Fruit fly (Drosophila melanogaster) whole organism, embryonic: Measurements from ENCODE around the gene CG11842.

Experiments used
- ATbp ChIP-seq: fragments of 200-800 bp; sonication (Bioruptor generic); optimal IDR thresholded peaks from 2 replicates; lab custom pipeline; 2017; ENCODE audit warnings: missing biosample characterization, mild to moderate bottlenecking, missing genetic modification characterization, missing genetic modification reagents
- Adf1 ChIP-seq: fragments of 200-800 bp; sonication (Bioruptor generic); IDR thresholded peaks from 2 replicates; pipeline ENCODE4 v1.3.6; 2022; ENCODE audit warnings: missing biosample characterization, missing genetic modification characterization
- BEAF-32 ChIP-seq: fragments of 200-800 bp; sonication (Bioruptor generic); optimal IDR thresholded peaks from 3 replicates; lab custom pipeline; 2017; ENCODE audit warnings: missing biosample characterization, missing genetic modification characterization, mild to moderate bottlenecking, moderate library complexity, missing genetic modification reagents
- CG10274 ChIP-seq: fragments of 200-800 bp; sonication (Bioruptor generic); optimal IDR thresholded peaks from 3 replicates; lab custom pipeline; 2017; ENCODE audit warnings: missing biosample characterization, mild to moderate bottlenecking, missing genetic modification characterization
- CG10431 ChIP-seq: fragments of 200-800 bp; sonication (Bioruptor generic); optimal IDR thresholded peaks from 3 replicates; lab custom pipeline; 2018; ENCODE audit warnings: missing biosample characterization, mild to moderate bottlenecking, missing genetic modification characterization
- CG12071 ChIP-seq: fragments of 200-800 bp; sonication (Bioruptor generic); optimal IDR thresholded peaks from 3 replicates; lab custom pipeline; 2018; ENCODE audit warnings: missing biosample characterization, mild to moderate bottlenecking, missing genetic modification characterization
- CG13424 ChIP-seq: fragments of 200-800 bp; sonication (Bioruptor generic); optimal IDR thresholded peaks from 2 replicates; lab custom pipeline; 2019; ENCODE audit warnings: missing biosample characterization, mild to moderate bottlenecking, missing genetic modification characterization, moderate library complexity
- CG14014 ChIP-seq: fragments of 200-800 bp; sonication (Bioruptor generic); IDR thresholded peaks from 2 replicates; pipeline ENCODE4 v1.3.6; 2022; ENCODE audit warnings: missing biosample characterization, missing genetic modification characterization
- CG1647 ChIP-seq: fragments of 200-800 bp; sonication (Bioruptor generic); optimal IDR thresholded peaks from 3 replicates; lab custom pipeline; 2016; ENCODE audit warnings: missing biosample characterization, missing genetic modification characterization
- CG16815 ChIP-seq: fragments of 200-800 bp; sonication (Bioruptor generic); optimal IDR thresholded peaks from 3 replicates; lab custom pipeline; 2017; ENCODE audit warnings: missing biosample characterization, mild to moderate bottlenecking, missing genetic modification characterization
- CG2875 ChIP-seq: fragments of 200-800 bp; sonication (Bioruptor generic); optimal IDR thresholded peaks from 2 replicates; lab custom pipeline; 2017; ENCODE audit warnings: missing biosample characterization, mild to moderate bottlenecking, missing genetic modification characterization, missing genetic modification reagents
- CG30020 ChIP-seq: fragments of 200-800 bp; optimal IDR thresholded peaks from 2 replicates; lab custom pipeline; 2019; ENCODE audit warnings: missing biosample characterization, mild to moderate bottlenecking, missing genetic modification characterization, moderate library complexity
- CG32767 ChIP-seq: fragments of 200-800 bp; sonication (Bioruptor generic); IDR thresholded peaks from 2 replicates; pipeline ENCODE4 v1.3.6; 2022; ENCODE audit warnings: missing biosample characterization, missing genetic modification characterization
- CG34422 ChIP-seq: fragments of 200-800 bp; sonication (Bioruptor generic); IDR thresholded peaks from 3 replicates; pipeline ENCODE4 v1.3.6; 2022; ENCODE audit warnings: missing biosample characterization, missing genetic modification characterization
- CG4282 ChIP-seq: fragments of 200-800 bp; sonication (Bioruptor generic); optimal IDR thresholded peaks from 2 replicates; lab custom pipeline; 2016; ENCODE audit warnings: missing biosample characterization, missing genetic modification characterization
- CG5245 ChIP-seq: fragments of 200-800 bp; sonication (Bioruptor generic); optimal IDR thresholded peaks from 3 replicates; lab custom pipeline; 2016; ENCODE audit warnings: missing biosample characterization, missing genetic modification characterization
- CG6683 ChIP-seq: fragments of 200-800 bp; sonication (Bioruptor generic); optimal IDR thresholded peaks from 2 replicates; lab custom pipeline; 2017; ENCODE audit warnings: missing biosample characterization, mild to moderate bottlenecking, missing genetic modification characterization, missing genetic modification reagents
- CG8281 ChIP-seq: fragments of 200-800 bp; sonication (Bioruptor generic); optimal IDR thresholded peaks from 2 replicates; lab custom pipeline; 2018; ENCODE audit warnings: missing biosample characterization, mild to moderate bottlenecking, missing genetic modification characterization, moderate library complexity
- CG8924 ChIP-seq: fragments of 200-800 bp; optimal IDR thresholded peaks from 3 replicates; lab custom pipeline; 2019; ENCODE audit warnings: missing biosample characterization, mild to moderate bottlenecking, missing genetic modification characterization, moderate library complexity
- CTCF ChIP-seq: fragments of 200-800 bp; sonication (Bioruptor generic); optimal IDR thresholded peaks from 2 replicates; lab custom pipeline; 2017; ENCODE audit warnings: missing biosample characterization, mild to moderate bottlenecking, missing genetic modification characterization, moderate library complexity
- Camta ChIP-seq: fragments of 200-800 bp; sonication (Bioruptor generic); optimal IDR thresholded peaks from 2 replicates; lab custom pipeline; 2016; ENCODE audit warnings: missing biosample characterization, missing genetic modification characterization
- Chrac-16 ChIP-seq: fragments of 200-800 bp; sonication (Bioruptor generic); optimal IDR thresholded peaks from 3 replicates; lab custom pipeline; 2016; ENCODE audit warnings: missing biosample characterization, missing genetic modification characterization
- Deaf1 ChIP-seq: fragments of 200-800 bp; optimal IDR thresholded peaks from 3 replicates; lab custom pipeline; 2019; ENCODE audit warnings: missing biosample characterization, mild to moderate bottlenecking, missing genetic modification characterization, moderate library complexity
- E2f2 ChIP-seq: fragments of 200-800 bp; sonication (Bioruptor generic); IDR thresholded peaks from 2 replicates; pipeline ENCODE4 v1.3.6; 2022; ENCODE audit warnings: missing biosample characterization, missing genetic modification characterization
- Fer3 ChIP-seq: fragments of 200-800 bp; sonication (Bioruptor generic); optimal IDR thresholded peaks from 2 replicates; lab custom pipeline; 2018; ENCODE audit warnings: missing biosample characterization, mild to moderate bottlenecking, missing genetic modification characterization, moderate library complexity
- HLH4C ChIP-seq: fragments of 200-800 bp; sonication (Bioruptor generic); IDR thresholded peaks from 3 replicates; pipeline ENCODE4 v1.3.6; 2022; ENCODE audit warnings: missing biosample characterization, missing genetic modification characterization; ENCODE audit not compliant: partially characterized antibody
- Max ChIP-seq: fragments of 200-800 bp; sonication (Bioruptor generic); optimal IDR thresholded peaks from 2 replicates; lab custom pipeline; 2016; ENCODE audit warnings: missing biosample characterization, mild to moderate bottlenecking, missing genetic modification characterization
- PHDP ChIP-seq: fragments of 200-800 bp; sonication (Bioruptor generic); optimal IDR thresholded peaks from 3 replicates; lab custom pipeline; 2018; ENCODE audit warnings: missing biosample characterization, mild to moderate bottlenecking, missing genetic modification characterization, moderate library complexity
- Sin3A ChIP-seq: fragments of >200 bp; optimal IDR thresholded peaks from 2 replicates; lab custom pipeline; 2018
- Tbp ChIP-seq: fragments of >200 bp; optimal IDR thresholded peaks from 2 replicates; lab custom pipeline; 2018; ENCODE audit warnings: missing biosample characterization, missing genetic modification characterization
- YL-1 ChIP-seq: fragments of 200-800 bp; sonication (Bioruptor generic); optimal IDR thresholded peaks from 3 replicates; lab custom pipeline; 2017; ENCODE audit warnings: missing biosample characterization, mild to moderate bottlenecking, missing genetic modification characterization
- caup ChIP-seq: fragments of 200-800 bp; sonication (Bioruptor generic); optimal IDR thresholded peaks from 3 replicates; lab custom pipeline; 2017; ENCODE audit warnings: missing biosample characterization, mild to moderate bottlenecking, missing genetic modification characterization, moderate library complexity; ENCODE audit not compliant: severe bottlenecking
- chif ChIP-seq, 2 experiments: fragments of 200-800 bp; sonication (Bioruptor generic); optimal IDR thresholded peaks; 3 replicates each; lab custom pipeline; 2016; ENCODE audit warnings: missing biosample characterization in 2 of 2, missing genetic modification characterization in 2 of 2
- crc ChIP-seq: fragments of 200-800 bp; sonication (Bioruptor generic); optimal IDR thresholded peaks from 2 replicates; lab custom pipeline; 2016; ENCODE audit warnings: missing biosample characterization, missing genetic modification characterization
- exex ChIP-seq: fragments of 200-800 bp; sonication (Bioruptor generic); optimal IDR thresholded peaks from 4 replicates; lab custom pipeline; 2018; ENCODE audit warnings: missing biosample characterization, mild to moderate bottlenecking, missing genetic modification characterization, moderate library complexity
- gro ChIP-seq: fragments of 200-800 bp; sonication (Bioruptor generic); optimal IDR thresholded peaks from 2 replicates; lab custom pipeline; 2016; ENCODE audit warnings: missing biosample characterization, missing genetic modification characterization
- h ChIP-seq: fragments of >200 bp; optimal IDR thresholded peaks from 2 replicates; lab custom pipeline; 2017
- ham ChIP-seq: fragments of 200-800 bp; sonication (Bioruptor generic); IDR thresholded peaks from 2 replicates; pipeline ENCODE4 v1.3.6; 2022; ENCODE audit warnings: missing biosample characterization, missing genetic modification characterization
- hth ChIP-seq: fragments of >200 bp; optimal IDR thresholded peaks from 2 replicates; lab custom pipeline; 2017; ENCODE audit warnings: inconsistent platforms
- klu ChIP-seq: fragments of 200-800 bp; sonication (Bioruptor generic); IDR thresholded peaks from 2 replicates; pipeline ENCODE4 v1.3.6; 2022; ENCODE audit warnings: missing biosample characterization, missing genetic modification characterization
- lab ChIP-seq: fragments of 200-800 bp; sonication (Bioruptor generic); optimal IDR thresholded peaks from 3 replicates; lab custom pipeline; 2017; ENCODE audit warnings: missing biosample characterization, missing genetic modification characterization, mild to moderate bottlenecking, moderate library complexity, missing genetic modification reagents
- lola ChIP-seq, 3 experiments: fragments of >200 bp in 2 of 3; fragments of 200-800 bp in 1 of 3; sonication (Bioruptor generic) in 1 of 3; optimal IDR thresholded peaks; 2 replicates each; lab custom pipeline; 2017 to 2019; ENCODE audit warnings: missing biosample characterization in 3 of 3, missing genetic modification characterization in 3 of 3, mild to moderate bottlenecking in 1 of 3, moderate library complexity in 1 of 3
- nom ChIP-seq: fragments of 200-800 bp; sonication (Bioruptor generic); optimal IDR thresholded peaks from 2 replicates; lab custom pipeline; 2017; ENCODE audit warnings: missing biosample characterization, missing genetic modification characterization, mild to moderate bottlenecking, moderate library complexity, missing genetic modification reagents
- p53 ChIP-seq: fragments of 200-800 bp; sonication (Bioruptor generic); optimal IDR thresholded peaks from 2 replicates; lab custom pipeline; 2016; ENCODE audit warnings: missing biosample characterization, missing genetic modification characterization
- pzg ChIP-seq: fragments of 200-800 bp; sonication (Bioruptor generic); optimal IDR thresholded peaks from 3 replicates; lab custom pipeline; 2018; ENCODE audit warnings: missing biosample characterization, mild to moderate bottlenecking, missing genetic modification characterization, moderate library complexity
- ro ChIP-seq: fragments of 200-800 bp; sonication (Bioruptor generic); IDR thresholded peaks from 2 replicates; pipeline ENCODE4 v1.3.6; 2022; ENCODE audit warnings: missing biosample characterization, missing genetic modification characterization
- slou ChIP-seq: fragments of 200-800 bp; sonication (Bioruptor generic); optimal IDR thresholded peaks from 3 replicates; lab custom pipeline; 2016; ENCODE audit warnings: missing biosample characterization, missing genetic modification characterization
- so ChIP-seq: fragments of 200-800 bp; sonication (Bioruptor generic); IDR thresholded peaks from 3 replicates; pipeline ENCODE4 v1.3.6; 2022; ENCODE audit warnings: missing biosample characterization, missing genetic modification characterization
- stc ChIP-seq: fragments of 200-800 bp; sonication (Bioruptor generic); IDR thresholded peaks from 2 replicates; pipeline ENCODE4 v1.3.6; 2022; ENCODE audit warnings: missing biosample characterization, missing genetic modification characterization
- tin ChIP-seq: fragments of 200-800 bp; sonication (Bioruptor generic); optimal IDR thresholded peaks from 3 replicates; lab custom pipeline; 2016; ENCODE audit warnings: missing biosample characterization, missing genetic modification characterization
- tll ChIP-seq, 2 experiments: fragments of 200-800 bp in 1 of 2; fragments of >200 bp in 1 of 2; sonication (Bioruptor generic) in 1 of 2; optimal IDR thresholded peaks; 2 replicates each; lab custom pipeline; 2017 to 2019; ENCODE audit warnings: missing biosample characterization in 2 of 2, missing genetic modification characterization in 2 of 2, mild to moderate bottlenecking in 1 of 2, moderate library complexity in 1 of 2
- zen ChIP-seq: fragments of 200-800 bp; sonication (Bioruptor generic); optimal IDR thresholded peaks from 3 replicates; lab custom pipeline; 2018; ENCODE audit warnings: missing biosample characterization, mild to moderate bottlenecking, missing genetic modification characterization, moderate library complexity
- zfh2 ChIP-seq: fragments of 200-800 bp; sonication (Bioruptor generic); optimal IDR thresholded peaks from 2 replicates; lab custom pipeline; 2016; ENCODE audit warnings: missing biosample characterization, missing genetic modification characterization

The CG11842 gene

DNA sequence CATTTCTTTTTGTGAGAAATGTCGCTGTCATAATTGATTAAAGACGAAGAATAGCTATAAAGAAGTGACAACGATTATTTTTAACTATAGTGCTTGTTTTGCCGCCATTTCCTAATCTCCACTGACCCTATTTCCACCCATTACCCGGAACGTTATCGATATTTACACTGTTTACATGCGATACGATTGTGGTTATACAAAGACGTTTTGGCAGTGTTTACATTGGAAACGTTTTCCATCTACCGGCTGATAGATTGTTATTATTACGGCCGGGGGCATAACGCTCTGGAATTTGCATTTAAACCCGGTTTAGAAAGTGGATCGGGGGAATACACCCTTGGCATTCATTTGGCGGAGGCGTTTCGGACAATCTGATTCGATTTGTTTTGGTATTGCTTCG lies 13.8 kb downstream of the CG11842 start (continued):
- TF ChIP-seq lab (GFP tag; lab: Kevin White, UChicago) (peak; percentile 60), stc (GFP tag; lab: Robert Waterston, UW) (no peak), CG4282 (GFP tag; lab: Kevin White, UChicago) (no peak), caup (GFP tag; lab: Kevin White, UChicago) (peak; percentile 9), Adf1 (GFP tag; lab: Robert Waterston, UW) (no peak), Sin3A (lab: Kevin White, UChicago) (no peak), CG1647 (GFP tag; lab: Kevin White, UChicago) (no peak), CG34422 (GFP tag; lab: Robert Waterston, UW) (no peak), Max (GFP tag; lab: Kevin White, UChicago) (no peak), CG16815 (GFP tag; lab: Kevin White, UChicago) (no peak), PHDP (no peak), CG6683 (GFP tag; lab: Kevin White, UChicago) (no peak), Chrac-16 (no peak), CG32767 (GFP tag; lab: Robert Waterston, UW) (no peak), slou (GFP tag; lab: Kevin White, UChicago) (no peak), zen (tag; lab: Kevin White, UChicago) (no peak), lola (GFP tag; optimal IDR thresholded peaks at IDR 0.05; lab: Kevin White, UChicago) (no peak), ro (GFP tag; lab: Robert Waterston, UW) (no peak), crc (GFP tag; lab: Kevin White, UChicago) (no peak), CG8281 (tag; lab: Kevin White, UChicago) (no peak), CG13424 (tag; lab: Kevin White, UChicago) (no peak), Fer3 (no peak), ham (GFP tag; lab: Robert Waterston, UW) (no peak), CTCF (GFP tag; lab: Kevin White, UChicago) (no peak), p53 (GFP tag; lab: Kevin White, UChicago) (no peak), CG10431 (GFP tag; lab: Kevin White, UChicago) (no peak), CG30020 (tag; lab: Kevin White, UChicago) (no peak), CG2875 (GFP tag; lab: Kevin White, UChicago) (no peak), pzg (no peak), tll (GFP tag; optimal IDR thresholded peaks at IDR 0.05; lab: Kevin White, UChicago) (no peak), tin (GFP tag; lab: Kevin White, UChicago) (no peak), CG10274 (GFP tag; lab: Kevin White, UChicago) (no peak), YL-1 (no peak), Tbp (no peak), BEAF-32 (GFP tag; lab: Kevin White, UChicago) (peak; percentile 10), exex (tag; lab: Kevin White, UChicago) (peak; percentile 24), so (GFP tag; lab: Robert Waterston, UW) (peak; percentile 47; the same call in 1 of the 3 replicates), CG12071 (peak; percentile 47), zfh2 (GFP tag; lab: Kevin White, UChicago) (no peak), Deaf1 (tag; lab: Kevin White, UChicago) (no peak), klu (GFP tag; lab: Robert Waterston, UW) (no peak), E2f2 (GFP tag; lab: Robert Waterston, UW) (no peak), h (no peak), CG14014 (0 out of 2 replicates have a peak, but pooled peaks have one; percentile 14), CG8924 (tag; lab: Kevin White, UChicago) (no peak), chif (GFP tag; optimal IDR thresholded peaks at IDR 0.05; lab: Kevin White, UChicago) (no peak), gro (GFP tag; lab: Kevin White, UChicago) (no peak), nom (GFP tag; lab: Kevin White, UChicago) (no peak), Camta (GFP tag; lab: Kevin White, UChicago) (no peak), ATbp (peak; percentile 58), hth (lab: Kevin White, UChicago) (no peak), CG5245 (GFP tag; lab: Kevin White, UChicago) (no peak), HLH4C (no peak)
